Fruit fly (Drosophila melanogaster) whole organism, embryonic: ENCODE data around the gene Tmtc4.

Experiments
- B-H1 ChIP-seq: fragments of 200-800 bp; sonication (Bioruptor generic); IDR thresholded peaks from 3 replicates; pipeline ENCODE4 v1.3.6; 2022; ENCODE audit warnings: missing biosample characterization, missing genetic modification characterization
- CG10274 ChIP-seq: fragments of 200-800 bp; sonication (Bioruptor generic); optimal IDR thresholded peaks from 3 replicates; lab custom pipeline; 2017; ENCODE audit warnings: missing biosample characterization, mild to moderate bottlenecking, missing genetic modification characterization
- CG10321 ChIP-seq: fragments of 200-800 bp; sonication (Bioruptor generic); IDR thresholded peaks from 2 replicates; pipeline ENCODE4 v1.3.6; 2022; ENCODE audit warnings: missing biosample characterization, missing genetic modification characterization
- CG10654 ChIP-seq: fragments of 200-800 bp; sonication (Bioruptor generic); optimal IDR thresholded peaks from 2 replicates; lab custom pipeline; 2016; ENCODE audit warnings: missing biosample characterization, missing genetic modification characterization
- CG12071 ChIP-seq: fragments of 200-800 bp; sonication (Bioruptor generic); optimal IDR thresholded peaks from 3 replicates; lab custom pipeline; 2018; ENCODE audit warnings: missing biosample characterization, mild to moderate bottlenecking, missing genetic modification characterization
- CG3407 ChIP-seq: fragments of 200-800 bp; sonication (Bioruptor generic); optimal IDR thresholded peaks from 2 replicates; lab custom pipeline; 2018; ENCODE audit warnings: missing biosample characterization, mild to moderate bottlenecking, missing genetic modification characterization
- CG43689 ChIP-seq: fragments of 200-800 bp; sonication (Bioruptor generic); IDR thresholded peaks from 2 replicates; pipeline ENCODE4 v1.3.6; 2022; ENCODE audit warnings: missing biosample characterization, missing genetic modification characterization
- CG4617 ChIP-seq: fragments of 200-800 bp; sonication (Bioruptor generic); optimal IDR thresholded peaks from 3 replicates; lab custom pipeline; 2016; ENCODE audit warnings: missing biosample characterization, missing genetic modification characterization, borderline replicate concordance
- CG5180 ChIP-seq: fragments of 200-800 bp; sonication (Bioruptor generic); optimal IDR thresholded peaks from 3 replicates; lab custom pipeline; 2017; ENCODE audit warnings: missing biosample characterization, missing genetic modification characterization, mild to moderate bottlenecking, moderate library complexity, missing genetic modification reagents
- CG6272 ChIP-seq: fragments of 200-800 bp; sonication (Bioruptor generic); IDR thresholded peaks from 2 replicates; pipeline ENCODE4 v1.3.6; 2022; ENCODE audit warnings: missing biosample characterization, missing genetic modification characterization
- CG8359 ChIP-seq: fragments of 200-800 bp; sonication (Bioruptor generic); optimal IDR thresholded peaks from 2 replicates; lab custom pipeline; 2017; ENCODE audit warnings: missing biosample characterization, mild to moderate bottlenecking, missing genetic modification characterization, borderline replicate concordance
- CG8478 ChIP-seq: fragments of >200 bp; optimal IDR thresholded peaks from 2 replicates; lab custom pipeline; 2018
- CG8944 ChIP-seq: fragments of 200-800 bp; sonication (Bioruptor generic); optimal IDR thresholded peaks from 3 replicates; lab custom pipeline; 2016; ENCODE audit warnings: missing biosample characterization, missing genetic modification characterization
- Dip3 ChIP-seq: fragments of 200-800 bp; sonication (Bioruptor generic); optimal IDR thresholded peaks from 3 replicates; lab custom pipeline; 2016; ENCODE audit warnings: missing biosample characterization, missing genetic modification characterization
- E2f1 ChIP-seq: fragments of 200-800 bp; sonication (Bioruptor generic); IDR thresholded peaks from 2 replicates; pipeline ENCODE4 v1.3.6; 2022; ENCODE audit warnings: missing biosample characterization, missing genetic modification characterization
- Elba2 ChIP-seq: fragments of 200-800 bp; sonication (Bioruptor generic); optimal IDR thresholded peaks from 3 replicates; lab custom pipeline; 2016; ENCODE audit warnings: missing biosample characterization, missing genetic modification characterization
- Fer3 ChIP-seq: fragments of 200-800 bp; sonication (Bioruptor generic); optimal IDR thresholded peaks from 2 replicates; lab custom pipeline; 2018; ENCODE audit warnings: missing biosample characterization, mild to moderate bottlenecking, missing genetic modification characterization, moderate library complexity
- GATAe ChIP-seq: fragments of 200-800 bp; sonication (Bioruptor generic); conservative IDR thresholded peaks from 2 replicates; pipeline ENCODE4 v1.3.6; 2022; ENCODE audit warnings: missing biosample characterization, missing genetic modification characterization
- HLH4C ChIP-seq: fragments of 200-800 bp; sonication (Bioruptor generic); IDR thresholded peaks from 3 replicates; pipeline ENCODE4 v1.3.6; 2022; ENCODE audit warnings: missing biosample characterization, missing genetic modification characterization; ENCODE audit not compliant: partially characterized antibody
- Hr78 ChIP-seq, 2 experiments: fragments of 200-800 bp in 1 of 2; fragments of >200 bp in 1 of 2; sonication (Bioruptor generic) in 1 of 2; optimal IDR thresholded peaks; 2 replicates each; lab custom pipeline; 2017 to 2019; ENCODE audit warnings: missing biosample characterization in 2 of 2, missing genetic modification characterization in 2 of 2, mild to moderate bottlenecking in 1 of 2, moderate library complexity in 1 of 2
- Meics ChIP-seq: fragments of 200-800 bp; sonication (Bioruptor generic); optimal IDR thresholded peaks from 2 replicates; lab custom pipeline; 2017; ENCODE audit warnings: missing biosample characterization, mild to moderate bottlenecking, missing genetic modification characterization
- Neu2 ChIP-seq: fragments of 200-800 bp; sonication (Bioruptor generic); optimal IDR thresholded peaks from 3 replicates; lab custom pipeline; 2016; ENCODE audit warnings: missing biosample characterization, missing genetic modification characterization, borderline replicate concordance
- Sin3A ChIP-seq: fragments of >200 bp; optimal IDR thresholded peaks from 2 replicates; lab custom pipeline; 2018
- Ssrp ChIP-seq: fragments of 200-800 bp; sonication (Bioruptor generic); optimal IDR thresholded peaks from 2 replicates; lab custom pipeline; 2018; ENCODE audit warnings: missing biosample characterization, mild to moderate bottlenecking, missing genetic modification characterization, moderate library complexity
- TFAM ChIP-seq: fragments of 200-800 bp; sonication (Bioruptor generic); optimal IDR thresholded peaks from 2 replicates; lab custom pipeline; 2017; ENCODE audit warnings: missing biosample characterization, missing genetic modification characterization, inconsistent platforms
- Xrp1 ChIP-seq: fragments of 200-800 bp; sonication (Bioruptor generic); IDR thresholded peaks from 2 replicates; pipeline ENCODE4 v1.3.6; 2022; ENCODE audit warnings: missing biosample characterization, missing genetic modification characterization
- YL-1 ChIP-seq: fragments of 200-800 bp; sonication (Bioruptor generic); optimal IDR thresholded peaks from 3 replicates; lab custom pipeline; 2017; ENCODE audit warnings: missing biosample characterization, mild to moderate bottlenecking, missing genetic modification characterization
- ato ChIP-seq: fragments of 200-800 bp; sonication (Bioruptor generic); IDR thresholded peaks from 2 replicates; pipeline ENCODE4 v1.3.6; 2022; ENCODE audit warnings: missing biosample characterization, missing genetic modification characterization; ENCODE audit not compliant: partially characterized antibody
- bbx ChIP-seq: fragments of 200-800 bp; sonication (Bioruptor generic); IDR thresholded peaks from 2 replicates; pipeline ENCODE4 v1.3.6; 2022; ENCODE audit warnings: missing biosample characterization, missing genetic modification characterization; ENCODE audit not compliant: partially characterized antibody
- bcd ChIP-seq: fragments of 200-800 bp; sonication (Bioruptor generic); optimal IDR thresholded peaks from 2 replicates; lab custom pipeline; 2017; ENCODE audit warnings: missing biosample characterization, mild to moderate bottlenecking, missing genetic modification characterization
- bsh ChIP-seq, 2 experiments: fragments of 200-800 bp; sonication (Bioruptor generic); optimal IDR thresholded peaks; 2 replicates each; lab custom pipeline; 2017 to 2018; ENCODE audit warnings: mild to moderate bottlenecking in 2 of 2, missing biosample characterization in 2 of 2, missing genetic modification characterization in 2 of 2, moderate library complexity in 1 of 2
- chif ChIP-seq, 2 experiments: fragments of 200-800 bp; sonication (Bioruptor generic); optimal IDR thresholded peaks; 3 replicates each; lab custom pipeline; 2016; ENCODE audit warnings: missing biosample characterization in 2 of 2, missing genetic modification characterization in 2 of 2
- croc ChIP-seq: fragments of 200-800 bp; sonication (Bioruptor generic); conservative IDR thresholded peaks from 3 replicates; pipeline ENCODE4 v1.3.6; 2022; ENCODE audit warnings: missing biosample characterization, missing genetic modification characterization
- crp ChIP-seq, 2 experiments: fragments of 200-800 bp; sonication (Bioruptor generic); optimal IDR thresholded peaks; 2 replicates in 1 of 2; 3 replicates in 1 of 2; lab custom pipeline; 2017; ENCODE audit warnings: missing biosample characterization in 2 of 2, missing genetic modification characterization in 2 of 2, mild to moderate bottlenecking in 1 of 2, moderate library complexity in 1 of 2
- fu2 ChIP-seq: fragments of 200-800 bp; sonication (Bioruptor generic); optimal IDR thresholded peaks from 2 replicates; lab custom pipeline; 2016; ENCODE audit warnings: missing biosample characterization, missing genetic modification characterization
- gcm ChIP-seq: fragments of 200-800 bp; sonication (Bioruptor generic); optimal IDR thresholded peaks from 2 replicates; lab custom pipeline; 2019; ENCODE audit warnings: missing biosample characterization, mild to moderate bottlenecking, missing genetic modification characterization, moderate library complexity
- grau ChIP-seq: fragments of 200-800 bp; optimal IDR thresholded peaks from 3 replicates; lab custom pipeline; 2019; ENCODE audit warnings: missing biosample characterization, mild to moderate bottlenecking, missing genetic modification characterization, moderate library complexity
- jigr1 ChIP-seq: fragments of 200-800 bp; sonication (Bioruptor generic); IDR thresholded peaks from 3 replicates; pipeline ENCODE4 v1.3.6; 2022; ENCODE audit warnings: missing biosample characterization, missing genetic modification characterization
- kah ChIP-seq: fragments of 200-800 bp; sonication (Bioruptor generic); optimal IDR thresholded peaks from 2 replicates; lab custom pipeline; 2018; ENCODE audit warnings: missing biosample characterization, mild to moderate bottlenecking, missing genetic modification characterization
- kay ChIP-seq: fragments of 200-800 bp; sonication (Bioruptor generic); optimal IDR thresholded peaks from 2 replicates; lab custom pipeline; 2016; ENCODE audit warnings: missing biosample characterization, missing genetic modification characterization
- lilli ChIP-seq: fragments of 200-800 bp; sonication (Bioruptor generic); optimal IDR thresholded peaks from 3 replicates; lab custom pipeline; 2016; ENCODE audit warnings: missing biosample characterization, missing genetic modification characterization
- nau ChIP-seq: fragments of 200-800 bp; sonication (Bioruptor generic); optimal IDR thresholded peaks from 3 replicates; lab custom pipeline; 2017; ENCODE audit warnings: missing biosample characterization, mild to moderate bottlenecking, missing genetic modification characterization, missing genetic modification reagents
- onecut ChIP-seq: fragments of 200-800 bp; sonication (Bioruptor generic); IDR thresholded peaks from 2 replicates; pipeline ENCODE4 v1.3.6; 2022; ENCODE audit warnings: missing biosample characterization, missing genetic modification characterization
- pho ChIP-seq: fragments of 200-800 bp; sonication (Bioruptor generic); optimal IDR thresholded peaks from 2 replicates; lab custom pipeline; 2016; ENCODE audit warnings: missing biosample characterization, missing genetic modification characterization
- pros ChIP-seq: fragments of 200-800 bp; sonication (Bioruptor generic); optimal IDR thresholded peaks from 3 replicates; lab custom pipeline; 2019; ENCODE audit warnings: missing biosample characterization, mild to moderate bottlenecking, missing genetic modification characterization, moderate library complexity
- pzg ChIP-seq: fragments of 200-800 bp; sonication (Bioruptor generic); optimal IDR thresholded peaks from 3 replicates; lab custom pipeline; 2018; ENCODE audit warnings: missing biosample characterization, mild to moderate bottlenecking, missing genetic modification characterization, moderate library complexity
- repo ChIP-seq: fragments of 200-800 bp; sonication (Bioruptor generic); optimal IDR thresholded peaks from 2 replicates; lab custom pipeline; 2016; ENCODE audit warnings: missing biosample characterization, missing genetic modification characterization
- run ChIP-seq: fragments of 200-800 bp; sonication (Bioruptor generic); optimal IDR thresholded peaks from 3 replicates; lab custom pipeline; 2018; ENCODE audit warnings: missing biosample characterization, mild to moderate bottlenecking, missing genetic modification characterization
- scrt ChIP-seq: fragments of 200-800 bp; sonication (Bioruptor generic); optimal IDR thresholded peaks from 2 replicates; lab custom pipeline; 2018; ENCODE audit warnings: missing biosample characterization, mild to moderate bottlenecking, missing genetic modification characterization, moderate library complexity
- stwl ChIP-seq: fragments of 200-800 bp; sonication (Bioruptor generic); optimal IDR thresholded peaks from 3 replicates; lab custom pipeline; 2018; ENCODE audit warnings: missing biosample characterization, mild to moderate bottlenecking, missing genetic modification characterization, moderate library complexity
- ttk ChIP-seq: fragments of 200-800 bp; sonication (Bioruptor generic); IDR thresholded peaks from 2 replicates; pipeline ENCODE4 v2.1.2; 2022; ENCODE audit warnings: missing biosample characterization, missing genetic modification characterization

Tmtc4 gene

DNA sequence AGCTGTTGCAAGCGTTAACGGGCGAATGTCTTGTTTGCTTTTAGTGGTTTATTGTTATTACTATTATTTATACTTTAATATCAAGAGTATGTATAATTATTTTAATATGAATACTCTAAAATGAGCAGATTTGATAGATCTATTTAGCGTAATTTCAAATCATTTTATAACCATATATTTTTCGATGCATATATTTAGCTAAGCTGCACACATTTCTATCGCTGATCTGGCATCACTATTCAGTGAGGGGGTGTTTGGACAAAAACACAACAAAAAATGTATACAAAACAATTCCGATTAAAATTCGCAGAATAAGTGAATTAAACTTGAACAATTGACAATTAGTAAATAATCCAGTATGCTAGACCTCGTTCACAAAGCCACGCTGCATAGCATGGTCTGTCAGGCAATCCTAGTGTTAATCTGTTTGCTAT lies at the start of gene Tmtc4, which contains the start of gene Trs33 (continued):
- no peak for TF ChIP-seq Xrp1 (GFP tag; lab: Robert Waterston, UW)
- TF ChIP-seq stwl = peak; percentile 39
- TF ChIP-seq pzg (GFP tag; lab: Kevin White, UChicago) = peak; percentile 37
- TF ChIP-seq bbx (GFP tag; lab: Robert Waterston, UW) = peak; percentile 16; the same call in 1 of the 2 replicates
- TF ChIP-seq CG5180 (GFP tag; lab: Kevin White, UChicago) = peak; percentile 70
- no peak for TF ChIP-seq HLH4C (GFP tag; lab: Robert Waterston, UW)
- no peak for TF ChIP-seq croc (GFP tag; lab: Robert Waterston, UW)
- TF ChIP-seq CG10321 (GFP tag; lab: Robert Waterston, UW) = no peak
- no peak for TF ChIP-seq Sin3A (lab: Kevin White, UChicago)
- no peak for TF ChIP-seq nau (GFP tag; lab: Kevin White, UChicago)
- no peak for TF ChIP-seq kah
- no peak for TF ChIP-seq CG10274 (GFP tag; lab: Kevin White, UChicago)
- TF ChIP-seq CG3407 = no peak
- TF ChIP-seq Hr78 (GFP tag; optimal IDR thresholded peaks at IDR 0.05; lab: Kevin White, UChicago) = no peak
- TF ChIP-seq Dip3 (GFP tag; lab: Kevin White, UChicago) = no peak
- peak in 1 of 2 experiments; percentile 25 for TF ChIP-seq bsh (GFP tag; optimal IDR thresholded peaks at IDR 0.05; lab: Kevin White, UChicago)
- no peak for TF ChIP-seq repo (GFP tag; lab: Kevin White, UChicago)
- no peak for TF ChIP-seq fu2 (GFP tag; lab: Kevin White, UChicago)
- no peak for TF ChIP-seq ttk (GFP tag; lab: Robert Waterston, UW)
- TF ChIP-seq grau (tag; lab: Kevin White, UChicago) = peak; percentile 49
- no peak for TF ChIP-seq CG12071 (GFP tag; lab: Kevin White, UChicago)
- TF ChIP-seq YL-1 = peak; percentile 11
- TF ChIP-seq bcd = peak; percentile 26
- TF ChIP-seq CG43689 = no peak
- TF ChIP-seq CG8359 (GFP tag; lab: Kevin White, UChicago) = no peak
- TF ChIP-seq onecut (GFP tag; lab: Robert Waterston, UW) = no peak
- TF ChIP-seq Meics (GFP tag; lab: Kevin White, UChicago) = peak; percentile 34
- TF ChIP-seq Elba2 (GFP tag; lab: Kevin White, UChicago) = no peak
- peak; percentile 20 for TF ChIP-seq CG10654
- TF ChIP-seq run (tag; lab: Kevin White, UChicago) = peak; percentile 18
- no peak for TF ChIP-seq ato (GFP tag; lab: Robert Waterston, UW)
- no peak for TF ChIP-seq B-H1
- TF ChIP-seq jigr1 (GFP tag; lab: Robert Waterston, UW) = no peak
- TF ChIP-seq TFAM (GFP tag; lab: Kevin White, UChicago) = no peak
- peak in 1 of 2 experiments; percentile 89 for TF ChIP-seq crp (GFP tag; optimal IDR thresholded peaks at IDR 0.05; lab: Kevin White, UChicago)
- no peak for TF ChIP-seq CG6272
- TF ChIP-seq CG8478 (lab: Kevin White, UChicago) = no peak
- TF ChIP-seq CG8944 = no peak
- TF ChIP-seq gcm (GFP tag; lab: Kevin White, UChicago) = peak; percentile 48
- no peak for TF ChIP-seq pros
- TF ChIP-seq lilli (GFP tag; lab: Kevin White, UChicago) = peak; percentile 16
- peak; percentile 72 for TF ChIP-seq CG4617 (GFP tag; lab: Kevin White, UChicago)
- no peak for TF ChIP-seq kay (GFP tag; lab: Kevin White, UChicago)
- no peak for TF ChIP-seq E2f1
- TF ChIP-seq GATAe (GFP tag; lab: Robert Waterston, UW) = no peak
- TF ChIP-seq Neu2 (GFP tag; lab: Kevin White, UChicago) = no peak
- no peak for TF ChIP-seq chif (GFP tag; optimal IDR thresholded peaks at IDR 0.05; lab: Kevin White, UChicago)
- TF ChIP-seq Fer3 (tag; lab: Kevin White, UChicago) = peak; percentile 32
- peak; percentile 3 for TF ChIP-seq scrt (GFP tag; lab: Kevin White, UChicago)
- no peak for TF ChIP-seq pho (GFP tag; lab: Kevin White, UChicago)
- TF ChIP-seq Ssrp = no peak
